Worm (Caenorhabditis elegans) whole organism, mixed stage, embryonic: ENCODE measurements around the gene col-88.

Experiments
- ces-1 ChIP-seq: fragments of 150-350 bp; optimal IDR thresholded peaks from 2 replicates; lab custom pipeline; 2014; ENCODE audit warnings: missing biosample characterization, missing genetic modification reagents, missing genetic modification characterization
- lsy-2 ChIP-seq: fragments of 150-350 bp; optimal IDR thresholded peaks from 2 replicates; lab custom pipeline; 2014; ENCODE audit warnings: missing biosample characterization, missing genetic modification characterization
- unc-39 ChIP-seq: fragments of 150-350 bp; optimal IDR thresholded peaks from 2 replicates; lab custom pipeline; 2014; ENCODE audit warnings: missing biosample characterization, missing genetic modification characterization

DNA sequence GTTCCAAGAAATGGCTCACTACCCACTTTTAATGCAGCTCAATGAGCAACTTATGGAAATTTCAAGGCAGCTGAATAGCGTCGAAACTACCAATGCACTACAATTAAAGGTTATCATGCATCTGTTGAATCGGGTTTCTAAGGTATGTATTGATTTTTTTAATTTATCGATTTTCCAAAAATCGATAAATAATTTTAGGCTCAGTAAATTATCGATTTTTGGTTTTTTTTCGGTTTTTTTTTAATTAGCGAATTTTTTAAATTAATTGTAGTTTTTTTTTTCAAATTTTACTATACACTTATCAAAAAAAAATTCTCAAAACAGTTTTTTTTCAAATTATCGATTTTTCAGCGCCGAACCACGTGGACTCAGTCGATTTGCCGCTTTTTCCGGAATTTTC is 24.1 kb upstream of the col-88 start:
- no peak for TF ChIP-seq unc-39 (tag; lab: Kevin White, UChicago)
- TF ChIP-seq lsy-2 (tag; lab: Kevin White, UChicago), result no peak
- TF ChIP-seq ces-1, result no peak
